Fruit fly (Drosophila melanogaster) whole organism, embryonic: ENCODE data around the gene CG34135.

Experiments
- CG10565 ChIP-seq: fragments of 200-800 bp; sonication (Bioruptor generic); optimal IDR thresholded peaks from 3 replicates; lab custom pipeline; 2016; ENCODE audit warnings: missing biosample characterization, mild to moderate bottlenecking, missing genetic modification characterization
- CG12071 ChIP-seq: fragments of 200-800 bp; sonication (Bioruptor generic); optimal IDR thresholded peaks from 3 replicates; lab custom pipeline; 2018; ENCODE audit warnings: missing biosample characterization, mild to moderate bottlenecking, missing genetic modification characterization
- CG14667 ChIP-seq: fragments of 200-800 bp; sonication (Bioruptor generic); IDR thresholded peaks from 2 replicates; pipeline ENCODE4 v1.3.6; 2022; ENCODE audit warnings: missing biosample characterization, missing genetic modification characterization
- CG1529 ChIP-seq: fragments of 200-800 bp; sonication (Bioruptor generic); optimal IDR thresholded peaks from 3 replicates; lab custom pipeline; 2018; ENCODE audit warnings: missing biosample characterization, missing genetic modification characterization
- CG1602 ChIP-seq: fragments of 200-800 bp; sonication (Bioruptor generic); optimal IDR thresholded peaks from 3 replicates; lab custom pipeline; 2016; ENCODE audit warnings: missing biosample characterization, missing genetic modification characterization
- CG16813 ChIP-seq: fragments of 200-800 bp; sonication (Bioruptor generic); IDR thresholded peaks from 3 replicates; pipeline ENCODE4 v1.3.6; 2022; ENCODE audit warnings: missing biosample characterization, missing genetic modification characterization; ENCODE audit not compliant: partially characterized antibody
- CG17359 ChIP-seq: fragments of 200-800 bp; sonication (Bioruptor generic); optimal IDR thresholded peaks from 3 replicates; lab custom pipeline; 2018; ENCODE audit warnings: missing biosample characterization, mild to moderate bottlenecking, missing genetic modification characterization, moderate library complexity
- CG17361 ChIP-seq: fragments of 200-800 bp; sonication (Bioruptor generic); IDR thresholded peaks from 3 replicates; pipeline ENCODE4 v1.3.6; 2022; ENCODE audit warnings: missing biosample characterization, missing genetic modification characterization
- CG17829 ChIP-seq: fragments of 200-800 bp; optimal IDR thresholded peaks from 2 replicates; lab custom pipeline; 2019; ENCODE audit warnings: missing biosample characterization, mild to moderate bottlenecking, missing genetic modification characterization, moderate library complexity
- CG2116 ChIP-seq: fragments of 200-800 bp; sonication (Bioruptor generic); optimal IDR thresholded peaks from 3 replicates; lab custom pipeline; 2018; ENCODE audit warnings: missing biosample characterization, mild to moderate bottlenecking, missing genetic modification characterization
- CG2678 ChIP-seq: fragments of 200-800 bp; sonication (Bioruptor generic); optimal IDR thresholded peaks from 3 replicates; lab custom pipeline; 2019; ENCODE audit warnings: missing biosample characterization, mild to moderate bottlenecking, missing genetic modification characterization, moderate library complexity
- CG31365 ChIP-seq: fragments of 200-800 bp; sonication (Bioruptor generic); optimal IDR thresholded peaks from 2 replicates; lab custom pipeline; 2018; ENCODE audit warnings: missing biosample characterization, mild to moderate bottlenecking, missing genetic modification characterization
- CG4424 ChIP-seq: fragments of 200-800 bp; sonication (Bioruptor generic); optimal IDR thresholded peaks from 3 replicates; lab custom pipeline; 2016; ENCODE audit warnings: missing biosample characterization, missing genetic modification characterization
- CG6654 ChIP-seq: fragments of 200-800 bp; sonication (Bioruptor generic); optimal IDR thresholded peaks from 2 replicates; lab custom pipeline; 2017; ENCODE audit warnings: missing biosample characterization, mild to moderate bottlenecking, missing genetic modification characterization
- CG6683 ChIP-seq: fragments of 200-800 bp; sonication (Bioruptor generic); optimal IDR thresholded peaks from 2 replicates; lab custom pipeline; 2017; ENCODE audit warnings: missing biosample characterization, mild to moderate bottlenecking, missing genetic modification characterization, missing genetic modification reagents
- CG6791 ChIP-seq: fragments of 200-800 bp; sonication (Bioruptor generic); IDR thresholded peaks from 3 replicates; pipeline ENCODE4 v1.3.6; 2022; ENCODE audit warnings: missing biosample characterization, missing genetic modification characterization; ENCODE audit not compliant: partially characterized antibody
- CG7839 ChIP-seq: fragments of 200-800 bp; sonication (Bioruptor generic); optimal IDR thresholded peaks from 3 replicates; lab custom pipeline; 2018; ENCODE audit warnings: missing biosample characterization, mild to moderate bottlenecking, missing genetic modification characterization, moderate library complexity
- CG8281 ChIP-seq: fragments of 200-800 bp; sonication (Bioruptor generic); optimal IDR thresholded peaks from 2 replicates; lab custom pipeline; 2018; ENCODE audit warnings: missing biosample characterization, mild to moderate bottlenecking, missing genetic modification characterization, moderate library complexity
- CG9876 ChIP-seq: fragments of 200-800 bp; sonication (Bioruptor generic); optimal IDR thresholded peaks from 2 replicates; lab custom pipeline; 2016; ENCODE audit warnings: missing biosample characterization, missing genetic modification characterization
- Dek ChIP-seq: fragments of 200-800 bp; sonication (Bioruptor generic); optimal IDR thresholded peaks from 3 replicates; lab custom pipeline; 2019; ENCODE audit warnings: missing biosample characterization, mild to moderate bottlenecking, missing genetic modification characterization, moderate library complexity
- Drgx ChIP-seq: fragments of 200-800 bp; sonication (Bioruptor generic); IDR thresholded peaks from 2 replicates; pipeline ENCODE4 v1.3.6; 2022; ENCODE audit warnings: missing biosample characterization, missing genetic modification characterization
- Gug ChIP-seq: fragments of 200-800 bp; sonication (Bioruptor generic); IDR thresholded peaks from 4 replicates; pipeline ENCODE4 v1.3.6; 2022; ENCODE audit warnings: missing biosample characterization, missing genetic modification characterization
- H15 ChIP-seq: fragments of 200-800 bp; sonication (Bioruptor generic); IDR thresholded peaks from 3 replicates; pipeline ENCODE4 v1.3.6; 2022; ENCODE audit warnings: missing biosample characterization, missing genetic modification characterization
- Lhr ChIP-seq: fragments of 200-800 bp; sonication (Bioruptor generic); optimal IDR thresholded peaks from 3 replicates; lab custom pipeline; 2017; ENCODE audit warnings: mild to moderate bottlenecking, missing biosample characterization, missing genetic modification reagents, missing genetic modification characterization
- MESR4 ChIP-seq: fragments of 200-800 bp; sonication (Bioruptor generic); optimal IDR thresholded peaks from 2 replicates; lab custom pipeline; 2018; ENCODE audit warnings: missing biosample characterization, mild to moderate bottlenecking, missing genetic modification characterization, moderate library complexity
- NC2α ChIP-seq: fragments of 200-800 bp; sonication (Bioruptor generic); optimal IDR thresholded peaks from 2 replicates; lab custom pipeline; 2016; ENCODE audit warnings: missing biosample characterization, missing genetic modification characterization
- NK7.1 ChIP-seq: fragments of 200-800 bp; sonication (Bioruptor generic); optimal IDR thresholded peaks from 3 replicates; lab custom pipeline; 2016; ENCODE audit warnings: missing biosample characterization, missing genetic modification characterization
- Nf-YB ChIP-seq: fragments of 200-800 bp; sonication (Bioruptor generic); optimal IDR thresholded peaks from 3 replicates; lab custom pipeline; 2019; ENCODE audit warnings: missing biosample characterization, mild to moderate bottlenecking, missing genetic modification characterization, moderate library complexity
- Ravus ChIP-seq: fragments of 200-800 bp; sonication (Bioruptor generic); IDR thresholded peaks from 2 replicates; pipeline ENCODE4 v1.3.6; 2022; ENCODE audit warnings: missing biosample characterization, missing genetic modification characterization
- Six4 ChIP-seq: fragments of 200-800 bp; sonication (Bioruptor generic); optimal IDR thresholded peaks from 2 replicates; lab custom pipeline; 2016; ENCODE audit warnings: missing biosample characterization, missing genetic modification characterization
- Ssrp ChIP-seq: fragments of 200-800 bp; sonication (Bioruptor generic); optimal IDR thresholded peaks from 2 replicates; lab custom pipeline; 2018; ENCODE audit warnings: missing biosample characterization, mild to moderate bottlenecking, missing genetic modification characterization, moderate library complexity
- Stat92E ChIP-seq, 3 experiments: fragments of >200 bp in 2 of 3; fragments of 200-800 bp in 1 of 3; sonication (Bioruptor generic) in 1 of 3; optimal IDR thresholded peaks; 2 replicates each; lab custom pipeline; 2017 to 2019; ENCODE audit warnings: missing biosample characterization in 3 of 3, missing genetic modification characterization in 3 of 3, mild to moderate bottlenecking in 1 of 3, moderate library complexity in 1 of 3
- Usf ChIP-seq: fragments of 200-800 bp; sonication (Bioruptor generic); optimal IDR thresholded peaks from 2 replicates; lab custom pipeline; 2017; ENCODE audit warnings: missing genotype, missing biosample characterization, missing genetic modification characterization
- Vsx1 ChIP-seq: fragments of 200-800 bp; sonication (Bioruptor generic); optimal IDR thresholded peaks from 2 replicates; lab custom pipeline; 2017; ENCODE audit warnings: missing biosample characterization, mild to moderate bottlenecking, missing genetic modification characterization, missing genetic modification reagents
- cas ChIP-seq: fragments of 200-800 bp; sonication (Bioruptor generic); IDR thresholded peaks from 2 replicates; pipeline ENCODE4 v1.3.6; 2022; ENCODE audit warnings: missing biosample characterization, missing genetic modification characterization
- corto ChIP-seq: fragments of 200-800 bp; sonication (Bioruptor generic); optimal IDR thresholded peaks from 2 replicates; lab custom pipeline; 2016; ENCODE audit warnings: missing biosample characterization, mild to moderate bottlenecking, missing genetic modification characterization, moderate library complexity
- crc ChIP-seq: fragments of 200-800 bp; sonication (Bioruptor generic); optimal IDR thresholded peaks from 2 replicates; lab custom pipeline; 2016; ENCODE audit warnings: missing biosample characterization, missing genetic modification characterization
- dmrt99B ChIP-seq: fragments of 200-800 bp; sonication (Bioruptor generic); optimal IDR thresholded peaks from 2 replicates; lab custom pipeline; 2018; ENCODE audit warnings: missing biosample characterization, mild to moderate bottlenecking, missing genetic modification characterization, moderate library complexity
- ems ChIP-seq: fragments of 200-800 bp; sonication (Bioruptor generic); optimal IDR thresholded peaks from 3 replicates; lab custom pipeline; 2016; ENCODE audit warnings: missing biosample characterization, missing genetic modification characterization
- gsb ChIP-seq: fragments of 200-800 bp; sonication (Bioruptor generic); IDR thresholded peaks from 2 replicates; pipeline ENCODE4 v1.3.6; 2022; ENCODE audit warnings: missing biosample characterization, missing genetic modification characterization
- ken ChIP-seq: fragments of 200-800 bp; sonication (Bioruptor generic); IDR thresholded peaks from 3 replicates; pipeline ENCODE4 v1.3.6; 2022; ENCODE audit warnings: missing biosample characterization, missing genetic modification characterization
- lbe ChIP-seq: fragments of 200-800 bp; sonication (Bioruptor generic); optimal IDR thresholded peaks from 2 replicates; lab custom pipeline; 2016; ENCODE audit warnings: missing biosample characterization, mild to moderate bottlenecking, missing genetic modification characterization
- lov ChIP-seq, 2 experiments: fragments of 200-800 bp in 1 of 2; fragments of >200 bp in 1 of 2; sonication (Bioruptor generic) in 1 of 2; IDR thresholded peaks in 1 of 2; optimal IDR thresholded peaks in 1 of 2; 2 replicates in 1 of 2; 3 replicates in 1 of 2; pipeline versions ENCODE4 v1.3.6 to Lab custom; 2017 to 2022; ENCODE audit warnings: missing biosample characterization in 1 of 2, missing genetic modification characterization in 1 of 2
- luna ChIP-seq: fragments of 200-800 bp; sonication (Bioruptor generic); optimal IDR thresholded peaks from 2 replicates; lab custom pipeline; 2016; ENCODE audit warnings: missing biosample characterization, missing genetic modification characterization
- maf-S ChIP-seq: fragments of 200-800 bp; sonication (Bioruptor generic); optimal IDR thresholded peaks from 2 replicates; lab custom pipeline; 2016; ENCODE audit warnings: missing biosample characterization, missing genetic modification characterization
- mirr ChIP-seq: fragments of 200-800 bp; sonication (Bioruptor generic); optimal IDR thresholded peaks from 3 replicates; lab custom pipeline; 2018; ENCODE audit warnings: missing biosample characterization, mild to moderate bottlenecking, missing genetic modification characterization
- odd ChIP-seq: fragments of 200-800 bp; sonication (Bioruptor generic); optimal IDR thresholded peaks from 2 replicates; lab custom pipeline; 2017; ENCODE audit warnings: missing biosample characterization, mild to moderate bottlenecking, missing genetic modification characterization
- psq ChIP-seq: fragments of 200-800 bp; sonication (Bioruptor generic); optimal IDR thresholded peaks from 2 replicates; lab custom pipeline; 2017; ENCODE audit warnings: missing biosample characterization, missing genetic modification characterization
- unpg ChIP-seq: fragments of 200-800 bp; sonication (Bioruptor generic); optimal IDR thresholded peaks from 3 replicates; lab custom pipeline; 2018; ENCODE audit warnings: missing biosample characterization, mild to moderate bottlenecking, missing genetic modification characterization, moderate library complexity
- z ChIP-seq: fragments of 200-800 bp; sonication (Bioruptor generic); IDR thresholded peaks from 3 replicates; pipeline ENCODE4 v1.3.6; 2022; ENCODE audit warnings: missing biosample characterization, missing genetic modification characterization

The CG34135 gene

DNA sequence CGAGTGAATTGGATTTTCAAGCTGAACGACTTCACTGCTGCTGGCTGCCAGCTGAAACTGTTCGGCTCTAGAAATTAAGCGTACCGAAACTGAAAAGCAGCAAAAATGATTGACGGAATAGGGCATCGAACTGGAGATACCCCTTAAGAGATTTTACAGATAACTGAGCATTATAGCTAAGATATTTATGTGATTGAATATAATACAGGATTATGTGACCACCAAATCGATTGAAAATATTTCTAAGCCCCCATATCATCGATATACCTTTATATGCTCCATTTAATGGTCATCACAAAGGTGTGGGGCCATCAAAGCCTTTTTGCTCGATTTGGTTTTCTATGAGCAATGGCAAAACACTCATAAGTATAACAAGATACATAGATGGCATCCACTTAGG is 16.8 kb upstream of the CG34135 start (continued):
- peak; percentile 27; the same call in 1 of the 3 replicates for TF ChIP-seq ken (GFP tag; lab: Robert Waterston, UW)
- peak; percentile 29; the same call in 1 of the 2 replicates for TF ChIP-seq cas (GFP tag; lab: Robert Waterston, UW)
- no peak for TF ChIP-seq NK7.1 (GFP tag; lab: Kevin White, UChicago)
- no peak for TF ChIP-seq gsb (GFP tag; lab: Robert Waterston, UW)
- no peak for TF ChIP-seq CG7839 (tag; lab: Kevin White, UChicago)
- TF ChIP-seq Ravus (GFP tag; lab: Robert Waterston, UW) = 0 out of 2 replicates have a peak, but pooled peaks have one; percentile 2
- no peak for TF ChIP-seq odd (GFP tag; lab: Kevin White, UChicago)
- TF ChIP-seq Vsx1 = no peak
- TF ChIP-seq Dek (tag; lab: Kevin White, UChicago) = no peak
- no peak for TF ChIP-seq CG4424 (GFP tag; lab: Kevin White, UChicago)
- no peak for TF ChIP-seq CG6683
- TF ChIP-seq CG14667 = peak; percentile 28; the same call in 1 of the 2 replicates
- no peak for TF ChIP-seq MESR4
- peak; percentile 7 for TF ChIP-seq CG17829 (tag; lab: Kevin White, UChicago)
- TF ChIP-seq CG17361 (GFP tag; lab: Robert Waterston, UW) = no peak
- TF ChIP-seq CG8281 (tag; lab: Kevin White, UChicago) = no peak
- no peak for TF ChIP-seq lov (optimal IDR thresholded peaks at IDR 0.05; lab: Kevin White, UChicago)
- no peak for TF ChIP-seq lov (GFP tag; IDR thresholded peaks at IDR 0.05; lab: Robert Waterston, UW)
- TF ChIP-seq crc (GFP tag; lab: Kevin White, UChicago) = no peak
- TF ChIP-seq mirr (GFP tag; lab: Kevin White, UChicago) = no peak
- no peak for TF ChIP-seq luna (GFP tag; lab: Kevin White, UChicago)
- no peak for TF ChIP-seq maf-S (GFP tag; lab: Kevin White, UChicago)
- no peak for TF ChIP-seq CG9876 (GFP tag; lab: Kevin White, UChicago)
- TF ChIP-seq CG12071 (GFP tag; lab: Kevin White, UChicago) = peak; percentile 49
- no peak for TF ChIP-seq Lhr (GFP tag; lab: Kevin White, UChicago)
- no peak for TF ChIP-seq CG17359 (tag; lab: Kevin White, UChicago)
- 0 out of 4 replicates have a peak, but pooled peaks have one; percentile 2 for TF ChIP-seq Gug (GFP tag; lab: Robert Waterston, UW)
- TF ChIP-seq NC2α (GFP tag; lab: Kevin White, UChicago) = no peak
- peak; percentile 54; the same call in 1 of the 3 replicates for TF ChIP-seq H15 (GFP tag; lab: Robert Waterston, UW)
- no peak for TF ChIP-seq CG6791 (GFP tag; lab: Robert Waterston, UW)
- no peak for TF ChIP-seq corto (GFP tag; lab: Kevin White, UChicago)
- no peak for TF ChIP-seq Nf-YB (GFP tag; lab: Kevin White, UChicago)
- no peak for TF ChIP-seq CG16813
- no peak for TF ChIP-seq psq (GFP tag; lab: Kevin White, UChicago)
- TF ChIP-seq ems (GFP tag; lab: Kevin White, UChicago) = peak; percentile 1
- TF ChIP-seq Drgx (GFP tag; lab: Robert Waterston, UW) = peak; percentile 76
- no peak for TF ChIP-seq lbe (GFP tag; lab: Kevin White, UChicago)
- no peak for TF ChIP-seq dmrt99B (tag; lab: Kevin White, UChicago)
- TF ChIP-seq CG2116 (GFP tag; lab: Kevin White, UChicago) = peak; percentile 15
- TF ChIP-seq Ssrp (tag; lab: Kevin White, UChicago) = peak; percentile 30
- no peak for TF ChIP-seq CG1529 (GFP tag; lab: Kevin White, UChicago)
- peak; percentile 23 for TF ChIP-seq CG1602 (GFP tag; lab: Kevin White, UChicago)
- no peak for TF ChIP-seq Usf (GFP tag; lab: Kevin White, UChicago)
- TF ChIP-seq Stat92E (GFP tag; optimal IDR thresholded peaks at IDR 0.05; lab: Kevin White, UChicago) = no peak
- TF ChIP-seq Six4 (GFP tag; lab: Kevin White, UChicago) = no peak
- no peak for TF ChIP-seq z (GFP tag; lab: Robert Waterston, UW)
- TF ChIP-seq CG31365 (tag; lab: Kevin White, UChicago) = no peak
- TF ChIP-seq CG10565 (GFP tag; lab: Kevin White, UChicago) = no peak
- no peak for TF ChIP-seq CG2678 (tag; lab: Kevin White, UChicago)
- no peak for TF ChIP-seq unpg (GFP tag; lab: Kevin White, UChicago)
- TF ChIP-seq CG6654 = no peak
